Worm (Caenorhabditis elegans) whole organism, midembryonic: ENCODE data around the gene F58H1.3.

ENCODE experiments used
- T22C8.4 ChIP-seq: fragments of 200-800 bp; sonication (Bioruptor generic); IDR thresholded peaks from 2 replicates; pipeline ENCODE4 v1.3.6; 2022; ENCODE audit warnings: missing genetic modification characterization, missing compliant biosample characterization
- cog-1 ChIP-seq: sonication (generic microtip); optimal IDR thresholded peaks from 2 replicates; lab custom pipeline; 2016; ENCODE audit warnings: missing genetic modification characterization, missing compliant biosample characterization
- flt-1 ChIP-seq: fragments of 200-800 bp; sonication (Bioruptor generic); IDR thresholded peaks from 2 replicates; pipeline ENCODE4 v1.3.6; 2022; ENCODE audit warnings: missing genetic modification characterization, missing compliant biosample characterization
- klf-2 ChIP-seq: fragments of 200-800 bp; sonication (Bioruptor generic); conservative IDR thresholded peaks from 2 replicates; pipeline ENCODE4 v1.3.6; 2022; ENCODE audit warnings: missing genetic modification reagents, missing genetic modification characterization, missing compliant biosample characterization
- med-1 ChIP-seq: sonication (generic microtip); optimal IDR thresholded peaks from 2 replicates; lab custom pipeline; 2017; ENCODE audit warnings: missing genetic modification characterization, mild to moderate bottlenecking, missing compliant biosample characterization, antibody characterized with exemption, missing genetic modification reagents; ENCODE audit not compliant: insufficient read depth
- ref-1 ChIP-seq: fragments of 200-800 bp; sonication (Bioruptor generic); conservative IDR thresholded peaks from 2 replicates; pipeline ENCODE4 v1.3.6; 2022; ENCODE audit warnings: missing genetic modification reagents, missing genetic modification characterization, missing compliant biosample characterization
- tab-1 ChIP-seq: fragments of 200-800 bp; sonication (Bioruptor generic); IDR thresholded peaks from 2 replicates; pipeline ENCODE4 v1.3.6; 2022; ENCODE audit warnings: missing genetic modification characterization, missing compliant biosample characterization
- ztf-23 ChIP-seq: fragments of 200-800 bp; sonication (Bioruptor generic); IDR thresholded peaks from 2 replicates; pipeline ENCODE4 v1.3.6; 2022; ENCODE audit warnings: missing genetic modification reagents, missing genetic modification characterization, missing compliant biosample characterization
- ztf-29 ChIP-seq: fragments of 200-800 bp; sonication (Bioruptor generic); IDR thresholded peaks from 2 replicates; pipeline ENCODE4 v1.3.6; 2022; ENCODE audit warnings: missing genetic modification reagents, missing genetic modification characterization, missing compliant biosample characterization

Gene F58H1.3

DNA sequence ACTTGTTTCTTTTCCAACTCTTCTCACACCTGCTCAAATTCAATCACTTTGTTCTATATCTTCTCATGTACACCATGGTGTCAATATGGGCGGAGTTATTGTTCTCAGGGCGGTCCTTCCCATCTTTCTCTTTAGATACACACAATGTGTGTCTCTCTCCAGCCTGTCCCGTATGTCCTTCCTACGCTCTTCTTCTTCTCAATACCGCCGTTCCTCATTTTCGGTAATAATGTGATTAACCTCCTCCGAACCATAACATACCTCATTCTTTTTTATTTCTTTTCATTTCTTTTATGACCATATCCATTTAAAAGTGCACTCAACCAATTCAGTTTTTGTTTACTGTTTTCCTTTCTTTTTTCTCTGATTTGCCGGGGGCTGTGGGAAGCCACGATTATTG is 21.8 kb downstream of the F58H1.3 start:
- TF ChIP-seq ztf-29 (GFP tag; lab: Robert Waterston, UW): no peak
- peak; percentile 39; the same call in 1 of the 2 replicates for TF ChIP-seq flt-1 (GFP tag; lab: Robert Waterston, UW)

DNA sequence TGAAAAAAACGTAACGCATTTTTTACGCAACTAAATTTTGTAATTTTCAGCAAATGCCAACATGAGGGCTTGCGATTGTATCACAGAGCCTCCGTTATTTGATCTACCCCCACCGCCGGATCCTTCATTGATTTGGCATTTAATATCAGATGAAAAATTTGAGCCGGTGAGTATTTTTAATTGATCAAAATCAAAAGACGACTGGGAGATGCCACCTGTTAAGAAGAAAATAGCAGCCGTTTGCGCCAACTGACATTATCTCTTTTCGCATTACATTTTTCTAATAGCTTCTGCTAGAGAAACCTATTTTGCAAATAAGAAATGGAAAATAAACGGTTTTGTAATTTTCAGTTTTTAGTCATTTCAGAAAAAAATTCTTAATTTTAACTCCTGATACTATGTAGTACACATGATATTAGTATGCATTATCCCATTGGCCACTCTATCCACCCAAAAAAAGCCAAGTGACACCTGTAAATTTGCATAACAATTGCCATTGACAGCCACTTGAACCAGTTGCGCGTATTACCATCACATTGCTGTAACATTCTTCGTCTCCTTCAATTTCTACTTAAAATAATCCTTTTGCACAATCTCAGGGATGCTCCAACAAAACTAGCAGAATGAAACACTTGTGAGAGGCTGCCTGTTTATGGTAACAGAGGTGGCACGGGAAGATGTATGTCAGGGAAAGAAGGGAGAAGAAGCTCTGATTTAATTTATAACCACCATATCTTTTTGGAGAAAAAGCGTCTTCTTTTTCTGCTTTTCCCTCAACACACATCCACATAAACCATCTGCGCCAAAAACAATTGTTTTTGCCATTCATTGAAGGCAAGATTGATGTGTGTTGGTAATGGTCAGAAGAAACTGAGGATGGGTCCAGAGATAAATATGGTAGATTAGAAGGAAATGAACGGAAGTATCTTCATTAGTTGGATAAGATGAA is 24.8 kb downstream of the F58H1.3 start, which contains the start of gene F58H1.5:
Gene F58H1.5, plus strand, starts transcription at position 51 of the 949 bp plus-strand sequence.
- no peak for TF ChIP-seq ztf-29 (GFP tag; lab: Robert Waterston, UW)
- TF ChIP-seq ztf-23 (GFP tag; lab: Robert Waterston, UW): no peak
- TF ChIP-seq cog-1: no peak
- no peak for TF ChIP-seq klf-2 (GFP tag; lab: Robert Waterston, UW)
- TF ChIP-seq flt-1 (GFP tag; lab: Robert Waterston, UW): no peak
- TF ChIP-seq ref-1: no peak

DNA sequence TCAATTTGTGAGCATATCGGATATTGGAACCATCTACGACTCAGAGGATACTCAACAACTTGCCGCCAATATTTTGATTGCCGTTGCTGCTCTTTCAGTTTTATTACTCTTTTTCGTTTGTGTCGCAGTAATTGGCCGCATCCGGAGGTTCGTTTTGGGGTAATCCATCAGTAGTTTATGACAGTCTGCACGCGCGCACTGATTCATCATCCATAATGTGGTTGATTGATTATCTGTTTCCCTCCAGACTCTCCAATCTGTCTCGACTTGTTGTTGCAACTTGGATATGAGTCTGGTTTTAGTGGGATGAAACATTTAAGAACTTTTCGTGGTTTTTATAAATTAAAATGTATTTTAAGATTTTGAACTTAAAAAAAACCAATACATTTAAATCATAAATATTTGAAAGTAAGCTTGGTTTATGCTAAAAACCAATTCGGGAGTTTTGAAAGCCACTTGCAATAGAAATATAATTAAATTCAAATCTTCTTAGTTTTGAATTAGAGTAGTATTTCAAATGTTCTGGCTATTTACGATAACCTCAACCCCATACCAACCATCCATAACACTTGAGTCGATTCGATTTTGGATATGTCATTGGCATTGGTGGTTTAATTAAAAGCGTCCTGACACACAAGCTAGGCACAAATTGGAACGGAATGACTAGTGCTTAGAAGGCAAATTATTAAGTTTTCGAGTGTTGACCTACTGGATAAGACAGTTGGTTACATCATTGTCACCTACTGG is 26.5 kb downstream of the F58H1.3 start:
- no peak for TF ChIP-seq tab-1 (GFP tag; lab: Robert Waterston, UW)

- TF ChIP-seq ztf-29 (GFP tag; lab: Robert Waterston, UW) (no peak), T22C8.4 (no peak), ztf-23 (GFP tag; lab: Robert Waterston, UW) (no peak), cog-1 (no peak), med-1 (no peak), klf-2 (GFP tag; lab: Robert Waterston, UW) (no peak), ref-1 (no peak), flt-1 (GFP tag; lab: Robert Waterston, UW) (no peak), tab-1 (GFP tag; lab: Robert Waterston, UW) (no peak)
Measured at ce11 chrV:11960831-11961190, 27.0 kb downstream of the F58H1.3 start.

- TF ChIP-seq flt-1 (GFP tag; lab: Robert Waterston, UW): no peak
- TF ChIP-seq T22C8.4: no peak
- no peak for TF ChIP-seq cog-1
- no peak for TF ChIP-seq ztf-23 (GFP tag; lab: Robert Waterston, UW)
- TF ChIP-seq klf-2 (GFP tag; lab: Robert Waterston, UW): no peak
- TF ChIP-seq ztf-29 (GFP tag; lab: Robert Waterston, UW): no peak
- no peak for TF ChIP-seq med-1
- TF ChIP-seq ref-1: no peak
Measured at ce11 chrV:11964723-11965122, 30.9 kb downstream of the F58H1.3 start, which contains the start of gene F58H1.7. Gene F58H1.7 (minus strand): TSS chrV:11964823.

ce11 chrV:11975233-11975632 is 41.5 kb downstream of the F58H1.3 start, which contains the start of gene cpr-1:
Gene cpr-1 (plus strand): TSS chrV:11975551.
- TF ChIP-seq ztf-23 (GFP tag; lab: Robert Waterston, UW) (no peak), ztf-29 (GFP tag; lab: Robert Waterston, UW) (no peak), ref-1 (no peak), klf-2 (GFP tag; lab: Robert Waterston, UW) (no peak), flt-1 (GFP tag; lab: Robert Waterston, UW) (no peak), cog-1 (no peak), med-1 (no peak), tab-1 (GFP tag; lab: Robert Waterston, UW) (no peak), T22C8.4 (no peak)

- TF ChIP-seq T22C8.4 (no peak), cog-1 (no peak), med-1 (no peak), ref-1 (no peak), klf-2 (GFP tag; lab: Robert Waterston, UW) (no peak), ztf-29 (GFP tag; lab: Robert Waterston, UW) (no peak), flt-1 (GFP tag; lab: Robert Waterston, UW) (no peak), ztf-23 (GFP tag; lab: Robert Waterston, UW) (no peak), tab-1 (GFP tag; lab: Robert Waterston, UW) (no peak)
Measured at ce11 chrV:11976734-11977133, 43.0 kb downstream of the F58H1.3 start.

ce11 chrV:11978179-11978578 is 44.4 kb downstream of the F58H1.3 start, which contains the start of gene mif-2:
Gene mif-2 (minus strand): TSS chrV:11978459.
- no peak for TF ChIP-seq T22C8.4
- TF ChIP-seq ztf-29 (GFP tag; lab: Robert Waterston, UW): no peak
- TF ChIP-seq med-1: no peak
- TF ChIP-seq tab-1 (GFP tag; lab: Robert Waterston, UW): no peak
- TF ChIP-seq flt-1 (GFP tag; lab: Robert Waterston, UW): no peak
- no peak for TF ChIP-seq ztf-23 (GFP tag; lab: Robert Waterston, UW)
- no peak for TF ChIP-seq ref-1
- no peak for TF ChIP-seq cog-1
- TF ChIP-seq klf-2 (GFP tag; lab: Robert Waterston, UW): no peak

ce11 chrV:11979673-11980561 is 46.1 kb downstream of the F58H1.3 start, which contains the start of gene snr-4:
Gene snr-4 (minus strand): TSS chrV:11979723.
- TF ChIP-seq cog-1 (peak; percentile 28), ztf-29 (GFP tag; lab: Robert Waterston, UW) (peak; percentile 94), ref-1 (peak; percentile 41; the same call in 1 of the 2 replicates), T22C8.4 (no peak), flt-1 (GFP tag; lab: Robert Waterston, UW) (peak; percentile 87), ztf-23 (GFP tag; lab: Robert Waterston, UW) (peak; percentile 75; the same call in 1 of the 2 replicates), klf-2 (GFP tag; lab: Robert Waterston, UW) (no peak), med-1 (no peak), tab-1 (GFP tag; lab: Robert Waterston, UW) (0 out of 2 replicates have a peak, but pooled peaks have one; percentile 72)
